Worm (Caenorhabditis elegans): ENCODE data around the gene cest-2.3.
A peak's percentile ranks its signal among the peaks of the same experiment; 100 is the strongest.

Gene cest-2.3

ce11 chrV:14167629-14168028 is 15.1 kb downstream of the cest-2.3 start, which contains the start of gene ocam-1:
Gene ocam-1, minus strand, starts transcription at chrV:14167729.
- no peak for TF ChIP-seq sem-4 (tag; optimal IDR thresholded peaks at IDR 0.05)
- TF ChIP-seq dmd-4 (tag; optimal IDR thresholded peaks at IDR 0.05): no peak
- no peak for TF ChIP-seq Y55F3AM.14 (GFP tag; optimal IDR thresholded peaks at IDR 0.05)
- no peak for TF ChIP-seq unc-55 (GFP tag; optimal IDR thresholded peaks at IDR 0.05)
- TF ChIP-seq nhr-129 (tag; optimal IDR thresholded peaks at IDR 0.05): no peak
- no peak for TF ChIP-seq nhr-25 (tag; optimal IDR thresholded peaks at IDR 0.05)
- no peak for TF ChIP-seq peb-1 (tag; optimal IDR thresholded peaks at IDR 0.05)
- TF ChIP-seq gmeb-1 (tag; optimal IDR thresholded peaks at IDR 0.05): no peak
- TF ChIP-seq alr-1 (tag; optimal IDR thresholded peaks at IDR 0.05): no peak
- TF ChIP-seq R02D3.7 (tag; optimal IDR thresholded peaks at IDR 0.05): no peak
- TF ChIP-seq lin-13 (GFP tag; optimal IDR thresholded peaks at IDR 0.05): no peak
- TF ChIP-seq ceh-16 (tag; optimal IDR thresholded peaks at IDR 0.05): no peak
- no peak for TF ChIP-seq fos-1 (tag; optimal IDR thresholded peaks at IDR 0.05)

- no peak for TF ChIP-seq unc-55 (GFP tag; optimal IDR thresholded peaks at IDR 0.05)
- TF ChIP-seq nhr-237 (tag; optimal IDR thresholded peaks at IDR 0.05): no peak
- TF ChIP-seq mab-5 (tag; optimal IDR thresholded peaks at IDR 0.05): no peak
- no peak for TF ChIP-seq C34F6.9 (tag; optimal IDR thresholded peaks at IDR 0.05)
- no peak for TF ChIP-seq ztf-1 (GFP tag; conservative IDR thresholded peaks at IDR 0.05)
- TF ChIP-seq ama-1 (optimal IDR thresholded peaks at IDR 0.05): no peak
These were observed 16.1 kb downstream of the cest-2.3 start, which contains the start of gene cest-1.1 for ce11 chrV:14166630-14167029. Gene cest-1.1, minus strand, starts transcription at chrV:14166730.

ce11 chrV:14165745-14166144 is 17.0 kb downstream of the cest-2.3 start:
- TF ChIP-seq unc-39 (tag; optimal IDR thresholded peaks at IDR 0.05): no peak
- no peak for TF ChIP-seq ceh-82 (tag; optimal IDR thresholded peaks at IDR 0.05)
- TF ChIP-seq ztf-11 (tag; optimal IDR thresholded peaks at IDR 0.05): no peak
- no peak for TF ChIP-seq dmd-4 (tag; optimal IDR thresholded peaks at IDR 0.05)
- no peak for TF ChIP-seq lin-11 (tag; optimal IDR thresholded peaks at IDR 0.05)

ce11 chrV:14162959-14163548 is 19.7 kb downstream of the cest-2.3 start, which contains the start of gene srd-26:
Gene srd-26, minus strand, starts transcription at chrV:14163009.
- TF ChIP-seq peb-1 (tag; optimal IDR thresholded peaks at IDR 0.05): no peak
- no peak for TF ChIP-seq ama-1 (optimal IDR thresholded peaks at IDR 0.05)
- TF ChIP-seq nhr-6 (tag; optimal IDR thresholded peaks at IDR 0.05): no peak
- no peak for TF ChIP-seq nhr-23 (tag; optimal IDR thresholded peaks at IDR 0.05)
- no peak for TF ChIP-seq ZK546.5 (tag; optimal IDR thresholded peaks at IDR 0.05)
- no peak for TF ChIP-seq gmeb-1 (tag; optimal IDR thresholded peaks at IDR 0.05)
- no peak for TF ChIP-seq ztf-1 (GFP tag; conservative IDR thresholded peaks at IDR 0.05)
- TF ChIP-seq sma-3 (GFP tag; optimal IDR thresholded peaks at IDR 0.05): no peak
- TF ChIP-seq unc-62 (GFP tag; optimal IDR thresholded peaks at IDR 0.05): no peak
- TF ChIP-seq nhr-12 (tag; optimal IDR thresholded peaks at IDR 0.05): no peak
- no peak for TF ChIP-seq nhr-10 (tag; optimal IDR thresholded peaks at IDR 0.05)
- TF ChIP-seq crh-2 (tag; optimal IDR thresholded peaks at IDR 0.05): no peak
- no peak for TF ChIP-seq aly-2 (tag; optimal IDR thresholded peaks at IDR 0.05)
- TF ChIP-seq mbf-1 (tag; optimal IDR thresholded peaks at IDR 0.05): no peak
- TF ChIP-seq sma-9 (GFP tag; optimal IDR thresholded peaks at IDR 0.05): no peak
- TF ChIP-seq sma-9 (tag; optimal IDR thresholded peaks at IDR 0.05): no peak

- TF ChIP-seq ZK546.5 (tag; optimal IDR thresholded peaks at IDR 0.05) (no peak), alr-1 (tag; optimal IDR thresholded peaks at IDR 0.05) (no peak), nhr-6 (tag; optimal IDR thresholded peaks at IDR 0.05) (no peak), nhr-21 (tag; optimal IDR thresholded peaks at IDR 0.05) (no peak), gmeb-1 (tag; optimal IDR thresholded peaks at IDR 0.05) (peak; percentile 4), fos-1 (tag; optimal IDR thresholded peaks at IDR 0.05) (peak; percentile 25)
These were observed 22.1 kb downstream of the cest-2.3 start, which contains the start of gene cest-1.2 for ce11 chrV:14160698-14161097. Gene cest-1.2, minus strand, starts transcription at chrV:14160862.

Data from whole organism, L2 larva.